Worm (Caenorhabditis elegans) whole organism, late embryonic: ENCODE measurements around the gene F13A7.11.
"Not testable (repeated sequence)": the region's sequence is repeated elsewhere in the genome, so short reads cannot be mapped to it uniquely, and the experiment has no call there.

Experiments
- C08G9.2 ChIP-seq: sonication (generic microtip); optimal IDR thresholded peaks from 2 replicates; lab custom pipeline; 2016; ENCODE audit warnings: mild to moderate bottlenecking, missing genetic modification characterization, moderate library complexity, missing compliant biosample characterization
- C38D4.7 ChIP-seq: fragments of 200-800 bp; sonication (Bioruptor generic); optimal IDR thresholded peaks from 2 replicates; lab custom pipeline; 2018; ENCODE audit warnings: mild to moderate bottlenecking, missing genetic modification characterization, moderate library complexity, missing compliant biosample characterization
- F13H6.1 ChIP-seq: sonication (generic microtip); optimal IDR thresholded peaks from 2 replicates; lab custom pipeline; 2016; ENCODE audit warnings: missing genetic modification characterization, missing compliant biosample characterization
- K09A11.1 ChIP-seq: sonication (generic microtip); optimal IDR thresholded peaks from 2 replicates; lab custom pipeline; 2017; ENCODE audit warnings: antibody characterized with exemption, mild to moderate bottlenecking, missing genetic modification characterization, missing compliant biosample characterization; ENCODE audit not compliant: insufficient read depth
- T23F11.4 ChIP-seq: fragments of 200-800 bp; sonication (Bioruptor generic); optimal IDR thresholded peaks from 2 replicates; lab custom pipeline; 2018; ENCODE audit warnings: mild to moderate bottlenecking, missing genetic modification characterization, missing compliant biosample characterization
- ahr-1 ChIP-seq: sonication (generic microtip); optimal IDR thresholded peaks from 2 replicates; lab custom pipeline; 2016; ENCODE audit warnings: missing genetic modification characterization, missing compliant biosample characterization
- ceh-14 ChIP-seq: sonication (generic microtip); optimal IDR thresholded peaks from 2 replicates; lab custom pipeline; 2016; ENCODE audit warnings: missing genotype, missing genetic modification characterization, missing compliant biosample characterization
- ceh-18 ChIP-seq: sonication (generic microtip); optimal IDR thresholded peaks from 2 replicates; lab custom pipeline; 2016; ENCODE audit warnings: missing genetic modification characterization, missing compliant biosample characterization
- ceh-2 ChIP-seq: sonication (generic microtip); optimal IDR thresholded peaks from 2 replicates; lab custom pipeline; 2016; ENCODE audit warnings: missing genotype, missing genetic modification characterization, missing compliant biosample characterization
- ceh-34 ChIP-seq: sonication (generic microtip); optimal IDR thresholded peaks from 2 replicates; lab custom pipeline; 2016; ENCODE audit warnings: mild to moderate bottlenecking, missing genetic modification characterization, missing compliant biosample characterization
- ceh-45 ChIP-seq: fragments of 200-800 bp; sonication (Bioruptor generic); IDR thresholded peaks from 2 replicates; pipeline ENCODE4 v1.3.6; 2022; ENCODE audit warnings: missing genetic modification reagents, missing genetic modification characterization, missing compliant biosample characterization
- ceh-9 ChIP-seq: sonication (generic microtip); optimal IDR thresholded peaks from 2 replicates; lab custom pipeline; 2016; ENCODE audit warnings: mild to moderate bottlenecking, missing genetic modification characterization, inconsistent platforms, missing compliant biosample characterization
- che-1 ChIP-seq: sonication (generic microtip); optimal IDR thresholded peaks from 2 replicates; lab custom pipeline; 2016; ENCODE audit warnings: mild to moderate bottlenecking, missing genetic modification characterization, missing compliant biosample characterization
- elt-2 ChIP-seq: sonication (generic microtip); optimal IDR thresholded peaks from 2 replicates; lab custom pipeline; 2016; ENCODE audit warnings: missing genetic modification reagents, missing genetic modification characterization, missing compliant biosample characterization
- elt-4 ChIP-seq: sonication (generic microtip); optimal IDR thresholded peaks from 2 replicates; lab custom pipeline; 2016; ENCODE audit warnings: missing genetic modification characterization, missing compliant biosample characterization
- eyg-1 ChIP-seq: sonication (generic microtip); optimal IDR thresholded peaks from 2 replicates; lab custom pipeline; 2016; ENCODE audit warnings: missing genotype, missing genetic modification characterization, missing compliant biosample characterization
- fax-1 ChIP-seq: sonication (generic microtip); optimal IDR thresholded peaks from 2 replicates; lab custom pipeline; 2016; ENCODE audit warnings: missing genotype, missing genetic modification characterization, missing compliant biosample characterization
- fkh-6 ChIP-seq: sonication (generic microtip); optimal IDR thresholded peaks from 2 replicates; lab custom pipeline; 2016; ENCODE audit warnings: missing genetic modification characterization, missing compliant biosample characterization
- hlh-30 ChIP-seq: sonication (generic microtip); optimal IDR thresholded peaks from 2 replicates; lab custom pipeline; 2017; ENCODE audit warnings: antibody characterized with exemption, missing genetic modification characterization, missing compliant biosample characterization; ENCODE audit not compliant: insufficient read depth
- hlh-6 ChIP-seq: sonication (generic microtip); optimal IDR thresholded peaks from 2 replicates; lab custom pipeline; 2016; ENCODE audit warnings: missing genotype, missing genetic modification characterization, missing compliant biosample characterization
- hlh-8 ChIP-seq: sonication (generic microtip); optimal IDR thresholded peaks from 2 replicates; lab custom pipeline; 2016; ENCODE audit warnings: missing genotype, missing genetic modification characterization, missing compliant biosample characterization
- madf-2 ChIP-seq: sonication (generic microtip); optimal IDR thresholded peaks from 2 replicates; lab custom pipeline; 2017; ENCODE audit warnings: missing genetic modification characterization, missing compliant biosample characterization
- odd-2 ChIP-seq: sonication (generic microtip); optimal IDR thresholded peaks from 2 replicates; lab custom pipeline; 2017; ENCODE audit warnings: antibody characterized with exemption, mild to moderate bottlenecking, missing genetic modification characterization, missing compliant biosample characterization
- pag-3 ChIP-seq: sonication (generic microtip); optimal IDR thresholded peaks from 2 replicates; lab custom pipeline; 2016; ENCODE audit warnings: missing compliant biosample characterization, missing genetic modification characterization, borderline replicate concordance
- pat-9 ChIP-seq: fragments of 200-800 bp; sonication (Bioruptor generic); optimal IDR thresholded peaks from 2 replicates; lab custom pipeline; 2018; ENCODE audit warnings: mild to moderate bottlenecking, missing genetic modification characterization, moderate library complexity, missing compliant biosample characterization
- pha-2 ChIP-seq: sonication (generic microtip); optimal IDR thresholded peaks from 2 replicates; lab custom pipeline; 2017; ENCODE audit warnings: mild to moderate bottlenecking, missing genetic modification characterization, missing compliant biosample characterization
- sdc-2 ChIP-seq: sonication (generic microtip); optimal IDR thresholded peaks from 2 replicates; lab custom pipeline; 2016; ENCODE audit warnings: missing genotype, missing genetic modification characterization, missing compliant biosample characterization
- sox-2 ChIP-seq: fragments of 200-800 bp; sonication (Bioruptor generic); IDR thresholded peaks from 2 replicates; pipeline ENCODE4 v1.3.6; 2022; ENCODE audit warnings: missing genetic modification reagents, missing genetic modification characterization, missing compliant biosample characterization
- tbx-7 ChIP-seq: sonication (generic microtip); optimal IDR thresholded peaks from 2 replicates; lab custom pipeline; 2016; ENCODE audit warnings: missing genotype, missing genetic modification characterization, missing compliant biosample characterization
- zip-5 ChIP-seq: sonication (generic microtip); optimal IDR thresholded peaks from 2 replicates; lab custom pipeline; 2016; ENCODE audit warnings: missing genetic modification characterization, missing compliant biosample characterization

F13A7.11 gene

DNA sequence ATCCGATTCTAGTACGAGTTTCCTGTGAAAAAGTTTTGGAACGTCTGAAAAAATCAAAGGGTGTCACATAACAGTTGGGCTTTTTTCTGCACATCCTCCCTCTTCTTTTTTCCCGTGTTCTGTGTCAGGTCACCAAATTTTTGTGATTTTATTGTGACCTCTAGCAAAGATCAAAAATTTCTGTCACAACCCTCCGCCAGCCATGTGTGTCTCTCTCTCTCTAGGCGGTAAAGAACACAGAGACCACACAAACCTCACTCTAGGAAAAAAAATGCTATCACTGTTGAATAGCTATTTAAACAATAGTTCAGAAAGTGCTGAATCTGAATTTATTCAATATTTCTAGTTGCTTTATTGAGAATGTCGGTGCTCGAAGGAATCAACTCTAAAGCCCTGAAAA, 4.4 kb downstream of the F13A7.11 start, which contains the start of gene gst-44:
Gene gst-44, plus strand, starts transcription at position 237 of the 400 bp plus-strand sequence.
- TF ChIP-seq hlh-8 (tag; lab: Kevin White, UChicago) (no peak), ceh-18 (tag; lab: Kevin White, UChicago) (no peak)

ce11 chrV:16388268-16388667, 6.8 kb downstream of the F13A7.11 start, which contains the start of gene sri-65:
Gene sri-65 (minus strand): TSS chrV:16388368.
- TF ChIP-seq pha-2 (tag; lab: Kevin White, UChicago) (no peak), hlh-30 (no peak), ceh-34 (no peak), ahr-1 (tag; lab: Kevin White, UChicago) (no peak), odd-2 (tag; lab: Kevin White, UChicago) (no peak), ceh-2 (tag; lab: Kevin White, UChicago) (no peak), tbx-7 (tag; lab: Kevin White, UChicago) (no peak), fkh-6 (tag; lab: Kevin White, UChicago) (no peak), ceh-9 (tag; lab: Kevin White, UChicago) (no peak), elt-4 (no peak), madf-2 (tag; lab: Kevin White, UChicago) (no peak), T23F11.4 (GFP tag; lab: Kevin White, UChicago) (no peak), K09A11.1 (no peak)

DNA sequence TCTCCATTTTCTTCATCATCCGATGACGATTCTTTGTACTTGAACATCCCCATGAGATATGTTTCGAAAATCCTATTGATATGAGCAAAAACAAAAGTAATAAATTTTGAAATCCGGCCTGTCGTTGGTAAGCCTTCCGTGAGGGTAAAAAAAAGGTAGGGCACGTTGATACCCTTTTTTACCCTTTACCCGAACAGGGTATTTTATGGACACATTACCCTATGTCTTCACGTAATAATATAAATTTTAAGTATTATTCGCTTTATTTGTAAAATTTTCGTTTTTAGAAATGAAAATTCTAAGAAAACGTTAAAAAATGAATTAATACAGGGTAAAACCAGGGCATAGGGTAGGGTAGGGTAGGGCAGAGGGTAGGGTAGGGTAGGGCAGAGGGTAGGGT, 11.4 kb downstream of the F13A7.11 start, which contains the start of gene F13A7.7:
Gene F13A7.7, minus strand, starts transcription at position 101 of the 400 bp plus-strand sequence.
- not testable (repeated sequence) for TF ChIP-seq ceh-34, pag-3, K09A11.1

DNA sequence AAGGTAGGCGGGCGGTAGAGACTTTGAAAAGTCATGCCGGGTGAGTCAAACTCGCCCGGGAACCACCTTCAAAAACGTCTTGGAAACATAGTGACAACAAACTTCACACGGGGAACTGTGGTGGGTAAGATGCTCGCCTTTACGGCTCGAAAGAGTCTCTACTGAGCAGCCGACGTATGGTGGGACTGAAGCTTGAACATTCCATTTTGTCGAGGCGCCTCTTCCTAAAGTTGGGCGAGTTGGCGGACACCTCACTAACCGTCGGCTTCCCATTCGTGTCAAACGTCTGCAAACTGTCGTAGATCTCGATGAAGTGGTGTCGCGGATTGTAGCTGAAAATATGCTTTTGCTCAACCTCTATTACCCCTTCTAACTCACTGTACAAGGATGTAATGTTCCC, 12.2 kb downstream of the F13A7.11 start:
- TF ChIP-seq ceh-18 (tag; lab: Kevin White, UChicago): no peak
- no peak for TF ChIP-seq eyg-1 (tag; lab: Kevin White, UChicago)
- TF ChIP-seq F13H6.1: no peak
- TF ChIP-seq elt-2 (tag; lab: Kevin White, UChicago): no peak
- TF ChIP-seq ceh-34: no peak
- no peak for TF ChIP-seq C38D4.7 (GFP tag; lab: Kevin White, UChicago)
- TF ChIP-seq sox-2 (GFP tag; lab: Robert Waterston, UW): no peak
- no peak for TF ChIP-seq C08G9.2
- TF ChIP-seq pat-9: no peak
- no peak for TF ChIP-seq fax-1 (tag; lab: Kevin White, UChicago)
- no peak for TF ChIP-seq ceh-9 (tag; lab: Kevin White, UChicago)
- TF ChIP-seq zip-5 (tag; lab: Kevin White, UChicago): no peak
- TF ChIP-seq hlh-8 (tag; lab: Kevin White, UChicago): no peak
- TF ChIP-seq ceh-45 (GFP tag; lab: Robert Waterston, UW): no peak

ce11 chrV:16377849-16378248, 17.3 kb downstream of the F13A7.11 start, which contains the start of gene F13A7.1:
Gene F13A7.1 (minus strand): TSS chrV:16377949.
- TF ChIP-seq sdc-2 (tag; lab: Kevin White, UChicago) (no peak), che-1 (tag; lab: Kevin White, UChicago) (no peak), ceh-2 (tag; lab: Kevin White, UChicago) (no peak), ceh-14 (tag; lab: Kevin White, UChicago) (no peak), ceh-34 (no peak)

DNA sequence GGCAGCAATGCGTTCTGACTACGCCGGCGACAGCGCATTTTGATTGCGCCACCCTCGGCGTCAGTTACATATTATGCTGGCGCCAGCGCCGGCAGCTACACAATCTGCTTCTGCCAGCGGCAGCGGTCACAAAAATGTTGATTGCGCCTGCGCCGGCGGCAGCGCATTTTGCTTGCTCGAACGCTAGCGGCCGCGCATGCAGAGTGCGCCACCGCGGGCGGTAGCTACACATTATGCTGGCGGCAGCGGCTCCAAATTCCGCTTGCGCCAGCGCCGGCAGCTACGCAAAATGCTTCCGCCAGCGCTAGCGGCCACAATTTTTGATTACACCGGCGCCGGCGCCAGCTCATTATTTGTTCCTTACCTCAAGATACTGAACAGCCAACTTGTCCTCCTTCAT, 17.9 kb downstream of the F13A7.11 start:
- TF ChIP-seq elt-4: peak; percentile 24
- TF ChIP-seq hlh-6: no peak
